Worm (Caenorhabditis elegans) whole organism, L2 larva: ENCODE results near the gene C05D9.4.

Experiments used
- C34F6.9 ChIP-seq: fragments of 150-350 bp; optimal IDR thresholded peaks from 2 replicates; lab custom pipeline; 2014; ENCODE audit warnings: missing biosample characterization, missing genetic modification characterization
- F13H6.1 ChIP-seq: sonication (generic microtip); optimal IDR thresholded peaks from 2 replicates; lab custom pipeline; 2016; ENCODE audit warnings: missing genetic modification characterization, missing compliant biosample characterization
- R02D3.7 ChIP-seq: fragments of 150-350 bp; optimal IDR thresholded peaks from 2 replicates; lab custom pipeline; 2014; ENCODE audit warnings: missing biosample characterization, missing genetic modification characterization
- Y55F3AM.14 ChIP-seq: fragments of 200-800 bp; sonication (Bioruptor generic); optimal IDR thresholded peaks from 2 replicates; lab custom pipeline; 2018; ENCODE audit warnings: mild to moderate bottlenecking, missing genetic modification characterization, missing compliant biosample characterization
- ZK546.5 ChIP-seq: sonication (generic microtip); optimal IDR thresholded peaks from 2 replicates; lab custom pipeline; 2017; ENCODE audit warnings: missing biosample characterization, missing genetic modification characterization
- aly-2 ChIP-seq: fragments of 150-350 bp; optimal IDR thresholded peaks from 2 replicates; lab custom pipeline; 2014; ENCODE audit warnings: missing biosample characterization, missing genetic modification characterization
- blmp-1 ChIP-seq: sonication (generic microtip); optimal IDR thresholded peaks from 2 replicates; lab custom pipeline; 2017; ENCODE audit warnings: missing genetic modification characterization, mild to moderate bottlenecking, missing compliant biosample characterization, antibody characterized with exemption, moderate library complexity; ENCODE audit not compliant: insufficient read depth
- ceh-16 ChIP-seq: fragments of 150-350 bp; optimal IDR thresholded peaks from 2 replicates; lab custom pipeline; 2014; ENCODE audit warnings: missing biosample characterization, missing genetic modification characterization
- ceh-82 ChIP-seq: fragments of 150-350 bp; optimal IDR thresholded peaks from 2 replicates; lab custom pipeline; 2014; ENCODE audit warnings: missing biosample characterization, missing genetic modification characterization
- crh-2 ChIP-seq: sonication (generic microtip); optimal IDR thresholded peaks from 2 replicates; lab custom pipeline; 2017; ENCODE audit warnings: missing biosample characterization, missing genetic modification characterization
- dmd-4 ChIP-seq: sonication (generic microtip); optimal IDR thresholded peaks from 2 replicates; lab custom pipeline; 2017; ENCODE audit warnings: missing biosample characterization, missing genetic modification characterization
- egl-27 ChIP-seq: sonication (generic microtip); optimal IDR thresholded peaks from 3 replicates; lab custom pipeline; 2017; ENCODE audit warnings: missing biosample characterization, missing genetic modification reagents, missing genetic modification characterization
- elt-3 ChIP-seq: sonication (generic microtip); optimal IDR thresholded peaks from 2 replicates; lab custom pipeline; 2017; ENCODE audit warnings: missing biosample characterization, missing genetic modification characterization
- fos-1 ChIP-seq: fragments of 150-350 bp; optimal IDR thresholded peaks from 2 replicates; lab custom pipeline; 2014; ENCODE audit warnings: missing biosample characterization, missing genetic modification characterization
- lin-11 ChIP-seq: fragments of 150-350 bp; sonication (generic microtip); optimal IDR thresholded peaks from 2 replicates; lab custom pipeline; 2014; ENCODE audit warnings: missing biosample characterization, missing genetic modification characterization, inconsistent platforms, mixed read lengths
- lin-13 ChIP-seq: fragments of 150-350 bp; optimal IDR thresholded peaks from 2 replicates; lab custom pipeline; 2014; ENCODE audit warnings: missing biosample characterization, missing genetic modification reagents, missing genetic modification characterization
- lin-39 ChIP-seq: fragments of 150-350 bp; optimal IDR thresholded peaks from 2 replicates; lab custom pipeline; 2014; ENCODE audit warnings: missing biosample characterization, missing genetic modification reagents, missing genetic modification characterization
- lsy-2 ChIP-seq, 2 experiments: fragments of 150-350 bp in 1 of 2; sonication (generic microtip) in 1 of 2; optimal IDR thresholded peaks; 2 replicates each; lab custom pipeline; 2014 to 2017; ENCODE audit warnings: missing biosample characterization in 2 of 2, missing genetic modification characterization in 2 of 2
- mab-5 ChIP-seq: fragments of 150-350 bp; optimal IDR thresholded peaks from 2 replicates; lab custom pipeline; 2014; ENCODE audit warnings: missing biosample characterization, missing genetic modification characterization
- mbf-1 ChIP-seq: sonication (generic microtip); optimal IDR thresholded peaks from 2 replicates; lab custom pipeline; 2017; ENCODE audit warnings: missing biosample characterization, missing genetic modification characterization
- mdl-1 ChIP-seq, 2 experiments: fragments of 150-350 bp in 1 of 2; sonication (generic microtip) in 1 of 2; optimal IDR thresholded peaks; 2 replicates each; lab custom pipeline; 2017; ENCODE audit warnings: missing biosample characterization in 2 of 2, missing genetic modification characterization in 2 of 2
- nhr-10 ChIP-seq: sonication (generic microtip); optimal IDR thresholded peaks from 2 replicates; lab custom pipeline; 2017; ENCODE audit warnings: missing biosample characterization, missing genetic modification characterization
- nhr-11 ChIP-seq: fragments of 150-350 bp; optimal IDR thresholded peaks from 2 replicates; lab custom pipeline; 2014; ENCODE audit warnings: missing biosample characterization, missing genetic modification characterization
- nhr-12 ChIP-seq: fragments of 150-350 bp; optimal IDR thresholded peaks from 2 replicates; lab custom pipeline; 2014; ENCODE audit warnings: missing biosample characterization, missing genetic modification characterization
- nhr-129 ChIP-seq: fragments of 150-350 bp; optimal IDR thresholded peaks from 2 replicates; lab custom pipeline; 2014; ENCODE audit warnings: missing biosample characterization, missing genetic modification characterization
- nhr-21 ChIP-seq: fragments of 150-350 bp; optimal IDR thresholded peaks from 2 replicates; lab custom pipeline; 2014; ENCODE audit warnings: missing biosample characterization, missing genetic modification characterization
- nhr-23 ChIP-seq: fragments of 150-350 bp; optimal IDR thresholded peaks from 2 replicates; lab custom pipeline; 2014; ENCODE audit warnings: missing biosample characterization, missing genetic modification reagents, missing genetic modification characterization
- nhr-237 ChIP-seq: fragments of 150-350 bp; optimal IDR thresholded peaks from 2 replicates; lab custom pipeline; 2014; ENCODE audit warnings: missing biosample characterization, missing genetic modification characterization
- nhr-25 ChIP-seq: fragments of 150-350 bp; sonication (generic microtip); optimal IDR thresholded peaks from 3 replicates; lab custom pipeline; 2014; ENCODE audit warnings: missing biosample characterization, missing genetic modification characterization
- nhr-6 ChIP-seq: fragments of 150-350 bp; optimal IDR thresholded peaks from 2 replicates; lab custom pipeline; 2014; ENCODE audit warnings: missing biosample characterization, missing genetic modification characterization
- nhr-77 ChIP-seq: fragments of 150-350 bp; optimal IDR thresholded peaks from 2 replicates; lab custom pipeline; 2014; ENCODE audit warnings: missing biosample characterization, missing genetic modification characterization
- peb-1 ChIP-seq: fragments of 150-350 bp; optimal IDR thresholded peaks from 2 replicates; lab custom pipeline; 2014; ENCODE audit warnings: missing biosample characterization, missing genetic modification characterization
- sem-4 ChIP-seq: fragments of 150-350 bp; optimal IDR thresholded peaks from 2 replicates; lab custom pipeline; 2014; ENCODE audit warnings: missing biosample characterization, missing genetic modification reagents, missing genetic modification characterization
- skn-1 ChIP-seq: sonication (generic microtip); optimal IDR thresholded peaks from 2 replicates; lab custom pipeline; 2017; ENCODE audit warnings: missing biosample characterization, missing genetic modification characterization
- sma-3 ChIP-seq: sonication (generic microtip); optimal IDR thresholded peaks from 2 replicates; lab custom pipeline; 2016; ENCODE audit warnings: missing genetic modification reagents, missing genetic modification characterization, missing compliant biosample characterization
- sma-9 ChIP-seq, 2 experiments: fragments of 150-350 bp in 1 of 2; sonication (generic microtip) in 1 of 2; optimal IDR thresholded peaks; 2 replicates each; lab custom pipeline; 2014 to 2016; ENCODE audit warnings: missing genetic modification characterization in 2 of 2, mild to moderate bottlenecking in 1 of 2, missing biosample characterization in 1 of 2, missing compliant biosample characterization in 1 of 2, missing genetic modification reagents in 1 of 2, moderate library complexity in 1 of 2
- snpc-4 ChIP-seq: fragments of 150-350 bp; optimal IDR thresholded peaks from 2 replicates; lab custom pipeline; 2014; ENCODE audit warnings: missing biosample characterization, missing genetic modification characterization
- unc-39 ChIP-seq: fragments of 150-350 bp; optimal IDR thresholded peaks from 2 replicates; lab custom pipeline; 2014; ENCODE audit warnings: missing biosample characterization, missing genetic modification characterization
- unc-55 ChIP-seq: fragments of 150-350 bp; sonication (generic microtip); optimal IDR thresholded peaks from 3 replicates; lab custom pipeline; 2014; ENCODE audit warnings: missing biosample characterization, missing genetic modification reagents, missing genetic modification characterization
- unc-62 ChIP-seq: fragments of 150-350 bp; optimal IDR thresholded peaks from 2 replicates; lab custom pipeline; 2014; ENCODE audit warnings: missing biosample characterization, missing genetic modification reagents, missing genetic modification characterization
- zag-1 ChIP-seq: fragments of 150-350 bp; optimal IDR thresholded peaks from 2 replicates; lab custom pipeline; 2014; ENCODE audit warnings: missing biosample characterization, missing genetic modification characterization
- ztf-1 ChIP-seq: fragments of 200-800 bp; sonication (Bioruptor generic); conservative IDR thresholded peaks from 2 replicates; pipeline ENCODE4 v1.3.6; 2022; ENCODE audit warnings: missing genetic modification characterization, missing compliant biosample characterization
- ztf-11 ChIP-seq: sonication (generic microtip); optimal IDR thresholded peaks from 2 replicates; lab custom pipeline; 2017; ENCODE audit warnings: missing biosample characterization, missing genetic modification characterization
- ztf-4 ChIP-seq: fragments of 150-350 bp; optimal IDR thresholded peaks from 2 replicates; lab custom pipeline; 2014; ENCODE audit warnings: missing biosample characterization, missing genetic modification characterization

Gene C05D9.4

DNA sequence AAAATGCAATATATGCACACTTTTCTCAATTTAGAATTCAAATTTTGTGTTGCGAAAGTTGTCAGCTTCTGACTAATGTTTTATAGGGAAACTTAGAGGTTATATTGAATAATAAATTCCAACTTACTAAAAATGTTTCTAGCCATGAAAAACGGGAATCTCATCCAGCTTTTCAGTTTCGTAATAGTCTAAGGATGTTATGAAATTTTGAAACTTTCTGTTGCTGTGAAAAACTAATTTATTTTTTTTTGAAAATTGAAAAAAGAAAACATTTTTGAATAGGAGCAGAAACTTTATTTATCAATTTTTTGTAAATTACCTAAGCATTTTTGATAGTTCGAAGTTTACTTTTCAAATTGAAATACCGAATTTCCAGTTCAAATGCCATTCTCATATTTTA lies 13.7 kb downstream of the C05D9.4 start:
- TF ChIP-seq R02D3.7 (no peak), Y55F3AM.14 (no peak), fos-1 (tag; lab: Kevin White, UChicago) (no peak), unc-55 (GFP tag; lab: Kevin White, UChicago) (peak; percentile 50)
- TF ChIP-seq, all 48 proteins: peak for 1

DNA sequence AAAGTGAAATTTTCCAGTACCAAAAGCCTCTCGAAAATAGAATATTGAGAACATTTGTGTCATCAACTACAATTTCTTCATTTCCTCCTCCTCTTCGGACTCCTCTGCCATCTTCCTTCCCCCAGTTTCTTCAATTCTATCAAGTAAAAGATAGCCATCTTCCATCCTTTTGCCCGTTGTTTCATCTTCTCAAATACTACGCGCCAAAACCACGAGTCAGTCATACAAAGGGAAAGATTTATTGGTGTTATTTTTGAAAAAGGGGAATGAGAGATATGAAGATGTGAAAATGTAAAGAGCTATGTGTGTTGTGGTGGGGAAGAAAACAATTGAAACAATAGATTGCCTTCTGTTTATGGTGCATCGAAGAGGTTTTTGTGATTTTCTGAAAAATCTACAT lies 14.3 kb downstream of the C05D9.4 start:
- TF ChIP-seq lin-11: no peak
- TF ChIP-seq sma-9 (GFP tag; optimal IDR thresholded peaks at IDR 0.05; lab: Kevin White, UChicago): peak; percentile 61
- no peak for TF ChIP-seq sma-9 (tag; optimal IDR thresholded peaks at IDR 0.05; lab: Kevin White, UChicago)
- TF ChIP-seq lsy-2 (tag; optimal IDR thresholded peaks at IDR 0.05; lab: Kevin White, UChicago): peak in 1 of 2 experiments; percentile 54
- peak; percentile 52 for TF ChIP-seq lin-39
- no peak for TF ChIP-seq snpc-4 (tag; lab: Kevin White, UChicago)
- TF ChIP-seq fos-1 (tag; lab: Kevin White, UChicago): peak; percentile 21
- peak; percentile 22 for TF ChIP-seq unc-62 (GFP tag; lab: Kevin White, UChicago)
- peak; percentile 67 for TF ChIP-seq C34F6.9 (tag; lab: Kevin White, UChicago)
- no peak for TF ChIP-seq ceh-16 (tag; lab: Kevin White, UChicago)
- no peak for TF ChIP-seq nhr-10 (tag; lab: Kevin White, UChicago)
- TF ChIP-seq ztf-1 (GFP tag; lab: Robert Waterston, UW): no peak
- no peak for TF ChIP-seq ztf-4 (tag; lab: Kevin White, UChicago)
- no peak for TF ChIP-seq peb-1 (tag; lab: Kevin White, UChicago)
- TF ChIP-seq nhr-237 (tag; lab: Kevin White, UChicago): no peak
- TF ChIP-seq mdl-1 (tag; optimal IDR thresholded peaks at IDR 0.05; lab: Kevin White, UChicago): no peak
- peak; percentile 24 for TF ChIP-seq nhr-25 (tag; lab: Kevin White, UChicago)
- peak; percentile 94 for TF ChIP-seq mab-5 (tag; lab: Kevin White, UChicago)
- peak; percentile 5 for TF ChIP-seq sma-3 (GFP tag; lab: Kevin White, UChicago)
- no peak for TF ChIP-seq zag-1 (tag; lab: Kevin White, UChicago)
- no peak for TF ChIP-seq nhr-77 (tag; lab: Kevin White, UChicago)
- TF ChIP-seq crh-2 (tag; lab: Kevin White, UChicago): peak; percentile 79
- no peak for TF ChIP-seq ztf-11 (tag; lab: Kevin White, UChicago)
- TF ChIP-seq nhr-21 (tag; lab: Kevin White, UChicago): peak; percentile 30
- TF ChIP-seq nhr-129 (tag; lab: Kevin White, UChicago): peak; percentile 69
- no peak for TF ChIP-seq ceh-82 (tag; lab: Kevin White, UChicago)
- peak; percentile 38 for TF ChIP-seq lin-13
- no peak for TF ChIP-seq F13H6.1 (tag; lab: Kevin White, UChicago)
- no peak for TF ChIP-seq ZK546.5 (tag; lab: Kevin White, UChicago)
- no peak for TF ChIP-seq elt-3
- TF ChIP-seq nhr-23: no peak
- no peak for TF ChIP-seq aly-2 (tag; lab: Kevin White, UChicago)
- TF ChIP-seq egl-27: peak; percentile 4
- no peak for TF ChIP-seq Y55F3AM.14
- no peak for TF ChIP-seq nhr-11 (tag; lab: Kevin White, UChicago)
- peak; percentile 6 for TF ChIP-seq nhr-6 (tag; lab: Kevin White, UChicago)
- TF ChIP-seq mbf-1 (tag; lab: Kevin White, UChicago): no peak
- TF ChIP-seq unc-39 (tag; lab: Kevin White, UChicago): no peak
- peak; percentile 32 for TF ChIP-seq unc-55 (GFP tag; lab: Kevin White, UChicago)
- TF ChIP-seq blmp-1 (tag; lab: Kevin White, UChicago): no peak
- TF ChIP-seq skn-1 (tag; lab: Kevin White, UChicago): no peak
- no peak for TF ChIP-seq sem-4 (tag; lab: Kevin White, UChicago)
- TF ChIP-seq dmd-4 (tag; lab: Kevin White, UChicago): no peak
- TF ChIP-seq nhr-12: no peak
